Worm (Caenorhabditis elegans) whole organism, L2 larva: ENCODE measurements around the gene F56A8.8.

Experiments
- C34F6.9 ChIP-seq: fragments of 150-350 bp; optimal IDR thresholded peaks from 2 replicates; lab custom pipeline; 2014; ENCODE audit warnings: missing biosample characterization, missing genetic modification characterization
- F13H6.1 ChIP-seq: sonication (generic microtip); optimal IDR thresholded peaks from 2 replicates; lab custom pipeline; 2016; ENCODE audit warnings: missing genetic modification characterization, missing compliant biosample characterization
- R02D3.7 ChIP-seq: fragments of 150-350 bp; optimal IDR thresholded peaks from 2 replicates; lab custom pipeline; 2014; ENCODE audit warnings: missing biosample characterization, missing genetic modification characterization
- Y55F3AM.14 ChIP-seq: fragments of 200-800 bp; sonication (Bioruptor generic); optimal IDR thresholded peaks from 2 replicates; lab custom pipeline; 2018; ENCODE audit warnings: mild to moderate bottlenecking, missing genetic modification characterization, missing compliant biosample characterization
- aly-2 ChIP-seq: fragments of 150-350 bp; optimal IDR thresholded peaks from 2 replicates; lab custom pipeline; 2014; ENCODE audit warnings: missing biosample characterization, missing genetic modification characterization
- blmp-1 ChIP-seq: sonication (generic microtip); optimal IDR thresholded peaks from 2 replicates; lab custom pipeline; 2017; ENCODE audit warnings: missing genetic modification characterization, mild to moderate bottlenecking, missing compliant biosample characterization, antibody characterized with exemption, moderate library complexity; ENCODE audit not compliant: insufficient read depth
- ceh-82 ChIP-seq: fragments of 150-350 bp; optimal IDR thresholded peaks from 2 replicates; lab custom pipeline; 2014; ENCODE audit warnings: missing biosample characterization, missing genetic modification characterization
- crh-2 ChIP-seq: sonication (generic microtip); optimal IDR thresholded peaks from 2 replicates; lab custom pipeline; 2017; ENCODE audit warnings: missing biosample characterization, missing genetic modification characterization
- elt-3 ChIP-seq: sonication (generic microtip); optimal IDR thresholded peaks from 2 replicates; lab custom pipeline; 2017; ENCODE audit warnings: missing biosample characterization, missing genetic modification characterization
- fos-1 ChIP-seq: fragments of 150-350 bp; optimal IDR thresholded peaks from 2 replicates; lab custom pipeline; 2014; ENCODE audit warnings: missing biosample characterization, missing genetic modification characterization
- gmeb-1 ChIP-seq: fragments of 150-350 bp; optimal IDR thresholded peaks from 2 replicates; lab custom pipeline; 2014; ENCODE audit warnings: missing biosample characterization, missing genetic modification characterization
- lin-11 ChIP-seq: fragments of 150-350 bp; sonication (generic microtip); optimal IDR thresholded peaks from 2 replicates; lab custom pipeline; 2014; ENCODE audit warnings: missing biosample characterization, missing genetic modification characterization, inconsistent platforms, mixed read lengths
- lin-39 ChIP-seq: fragments of 150-350 bp; optimal IDR thresholded peaks from 2 replicates; lab custom pipeline; 2014; ENCODE audit warnings: missing biosample characterization, missing genetic modification reagents, missing genetic modification characterization
- lsy-2 ChIP-seq, 2 experiments: fragments of 150-350 bp in 1 of 2; sonication (generic microtip) in 1 of 2; optimal IDR thresholded peaks; 2 replicates each; lab custom pipeline; 2014 to 2017; ENCODE audit warnings: missing biosample characterization in 2 of 2, missing genetic modification characterization in 2 of 2
- nhr-10 ChIP-seq: sonication (generic microtip); optimal IDR thresholded peaks from 2 replicates; lab custom pipeline; 2017; ENCODE audit warnings: missing biosample characterization, missing genetic modification characterization
- nhr-12 ChIP-seq: fragments of 150-350 bp; optimal IDR thresholded peaks from 2 replicates; lab custom pipeline; 2014; ENCODE audit warnings: missing biosample characterization, missing genetic modification characterization
- nhr-129 ChIP-seq: fragments of 150-350 bp; optimal IDR thresholded peaks from 2 replicates; lab custom pipeline; 2014; ENCODE audit warnings: missing biosample characterization, missing genetic modification characterization
- nhr-21 ChIP-seq: fragments of 150-350 bp; optimal IDR thresholded peaks from 2 replicates; lab custom pipeline; 2014; ENCODE audit warnings: missing biosample characterization, missing genetic modification characterization
- nhr-23 ChIP-seq: fragments of 150-350 bp; optimal IDR thresholded peaks from 2 replicates; lab custom pipeline; 2014; ENCODE audit warnings: missing biosample characterization, missing genetic modification reagents, missing genetic modification characterization
- nhr-25 ChIP-seq: fragments of 150-350 bp; sonication (generic microtip); optimal IDR thresholded peaks from 3 replicates; lab custom pipeline; 2014; ENCODE audit warnings: missing biosample characterization, missing genetic modification characterization
- nhr-6 ChIP-seq: fragments of 150-350 bp; optimal IDR thresholded peaks from 2 replicates; lab custom pipeline; 2014; ENCODE audit warnings: missing biosample characterization, missing genetic modification characterization
- nhr-77 ChIP-seq: fragments of 150-350 bp; optimal IDR thresholded peaks from 2 replicates; lab custom pipeline; 2014; ENCODE audit warnings: missing biosample characterization, missing genetic modification characterization
- peb-1 ChIP-seq: fragments of 150-350 bp; optimal IDR thresholded peaks from 2 replicates; lab custom pipeline; 2014; ENCODE audit warnings: missing biosample characterization, missing genetic modification characterization
- sem-4 ChIP-seq: fragments of 150-350 bp; optimal IDR thresholded peaks from 2 replicates; lab custom pipeline; 2014; ENCODE audit warnings: missing biosample characterization, missing genetic modification reagents, missing genetic modification characterization
- sma-3 ChIP-seq: sonication (generic microtip); optimal IDR thresholded peaks from 2 replicates; lab custom pipeline; 2016; ENCODE audit warnings: missing genetic modification reagents, missing genetic modification characterization, missing compliant biosample characterization
- sma-9 ChIP-seq, 2 experiments: fragments of 150-350 bp in 1 of 2; sonication (generic microtip) in 1 of 2; optimal IDR thresholded peaks; 2 replicates each; lab custom pipeline; 2014 to 2016; ENCODE audit warnings: missing genetic modification characterization in 2 of 2, mild to moderate bottlenecking in 1 of 2, missing biosample characterization in 1 of 2, missing compliant biosample characterization in 1 of 2, missing genetic modification reagents in 1 of 2, moderate library complexity in 1 of 2
- snpc-4 ChIP-seq: fragments of 150-350 bp; optimal IDR thresholded peaks from 2 replicates; lab custom pipeline; 2014; ENCODE audit warnings: missing biosample characterization, missing genetic modification characterization
- unc-39 ChIP-seq: fragments of 150-350 bp; optimal IDR thresholded peaks from 2 replicates; lab custom pipeline; 2014; ENCODE audit warnings: missing biosample characterization, missing genetic modification characterization
- unc-55 ChIP-seq: fragments of 150-350 bp; sonication (generic microtip); optimal IDR thresholded peaks from 3 replicates; lab custom pipeline; 2014; ENCODE audit warnings: missing biosample characterization, missing genetic modification reagents, missing genetic modification characterization
- unc-62 ChIP-seq: fragments of 150-350 bp; optimal IDR thresholded peaks from 2 replicates; lab custom pipeline; 2014; ENCODE audit warnings: missing biosample characterization, missing genetic modification reagents, missing genetic modification characterization
- zag-1 ChIP-seq: fragments of 150-350 bp; optimal IDR thresholded peaks from 2 replicates; lab custom pipeline; 2014; ENCODE audit warnings: missing biosample characterization, missing genetic modification characterization
- ztf-1 ChIP-seq: fragments of 200-800 bp; sonication (Bioruptor generic); conservative IDR thresholded peaks from 2 replicates; pipeline ENCODE4 v1.3.6; 2022; ENCODE audit warnings: missing genetic modification characterization, missing compliant biosample characterization

The F56A8.8 gene

DNA sequence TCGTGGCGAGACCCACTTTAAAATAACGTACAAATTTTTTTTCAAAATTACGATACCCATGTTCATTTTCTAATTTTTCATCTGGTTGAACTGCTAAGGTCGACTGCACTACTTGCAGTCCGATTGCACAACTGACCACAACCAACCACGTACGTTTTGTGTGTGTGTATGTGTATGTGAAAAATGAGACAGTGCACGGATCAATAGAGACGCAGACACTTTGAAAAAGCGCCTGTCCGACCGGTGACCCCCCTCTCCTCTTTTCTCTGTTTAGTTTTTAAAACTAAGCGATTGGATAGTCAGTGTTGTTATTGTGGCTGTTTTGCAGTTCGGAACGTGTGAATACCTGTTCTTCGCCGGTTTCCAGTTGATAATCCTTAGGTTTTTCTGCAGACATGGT is 26.8 kb upstream of the F56A8.8 start:
- TF ChIP-seq nhr-129 (peak; percentile 41), R02D3.7 (tag; lab: Kevin White, UChicago) (no peak), unc-62 (GFP tag; lab: Kevin White, UChicago) (no peak), lsy-2 (tag; optimal IDR thresholded peaks at IDR 0.05; lab: Kevin White, UChicago) (peak in 1 of 2 experiments; percentile 39), fos-1 (peak; percentile 12), nhr-25 (tag; lab: Kevin White, UChicago) (peak; percentile 29), lin-11 (tag; lab: Kevin White, UChicago) (no peak), crh-2 (peak; percentile 26), C34F6.9 (tag; lab: Kevin White, UChicago) (peak; percentile 20), zag-1 (no peak)
- TF ChIP-seq, all 48 proteins: peak for 6

- TF ChIP-seq gmeb-1 (tag; lab: Kevin White, UChicago) (no peak), blmp-1 (tag; lab: Kevin White, UChicago) (no peak), sem-4 (tag; lab: Kevin White, UChicago) (no peak), lin-11 (tag; lab: Kevin White, UChicago) (no peak), nhr-77 (tag; lab: Kevin White, UChicago) (no peak), zag-1 (no peak), lsy-2 (tag; optimal IDR thresholded peaks at IDR 0.05; lab: Kevin White, UChicago) (no peak), F13H6.1 (tag; lab: Kevin White, UChicago) (no peak), sma-9 (GFP tag; optimal IDR thresholded peaks at IDR 0.05; lab: Kevin White, UChicago) (no peak), sma-9 (tag; optimal IDR thresholded peaks at IDR 0.05; lab: Kevin White, UChicago) (no peak), nhr-12 (no peak), crh-2 (no peak), ztf-1 (GFP tag; lab: Robert Waterston, UW) (no peak)
- TF ChIP-seq, all 48 proteins: peak for 0
These were observed 25.2 kb upstream of the F56A8.8 start for ce11 chrIII:13260344-13260743.

DNA sequence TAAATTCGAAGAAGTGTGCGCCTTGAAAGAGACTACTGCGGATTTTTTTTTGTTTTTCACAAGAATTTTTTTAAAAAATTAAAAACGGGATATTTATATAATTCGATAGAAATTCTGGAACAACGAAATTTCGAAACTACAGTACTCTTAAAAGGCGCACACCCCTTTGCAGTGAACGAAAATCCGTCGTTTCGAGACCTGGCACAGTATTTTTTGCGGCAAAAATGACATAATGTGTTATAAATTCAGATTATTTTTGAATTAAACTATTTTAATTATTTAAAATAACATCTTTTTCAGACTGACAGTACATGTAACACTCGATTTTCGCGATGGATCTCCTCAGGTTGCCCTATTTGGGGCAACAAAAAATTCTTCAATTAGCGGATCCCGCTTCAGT is 22.5 kb upstream of the F56A8.8 start, which contains the start of gene F56A8.4:
TSS of gene F56A8.4 (plus strand) at position 301 of the 400 bp plus-strand sequence.
- TF ChIP-seq Y55F3AM.14 (no peak), unc-55 (GFP tag; lab: Kevin White, UChicago) (no peak), unc-62 (GFP tag; lab: Kevin White, UChicago) (no peak), sma-9 (GFP tag; optimal IDR thresholded peaks at IDR 0.05; lab: Kevin White, UChicago) (no peak), sma-9 (tag; optimal IDR thresholded peaks at IDR 0.05; lab: Kevin White, UChicago) (no peak), nhr-21 (tag; lab: Kevin White, UChicago) (no peak), ceh-82 (tag; lab: Kevin White, UChicago) (no peak)

- TF ChIP-seq nhr-25 (tag; lab: Kevin White, UChicago): no peak
These were observed 20.0 kb upstream of the F56A8.8 start, which contains the start of gene F56A8.5 for ce11 chrIII:13265566-13265965. TSS of gene F56A8.5 (plus strand) at chrIII:13265866.

- TF ChIP-seq nhr-23 (tag; lab: Kevin White, UChicago): no peak
- no peak for TF ChIP-seq ztf-1 (GFP tag; lab: Robert Waterston, UW)
- TF ChIP-seq R02D3.7 (tag; lab: Kevin White, UChicago): no peak
- TF ChIP-seq aly-2 (tag; lab: Kevin White, UChicago): no peak
- TF ChIP-seq elt-3 (tag; lab: Kevin White, UChicago): no peak
- no peak for TF ChIP-seq C34F6.9 (tag; lab: Kevin White, UChicago)
- TF ChIP-seq nhr-77 (tag; lab: Kevin White, UChicago): no peak
- TF ChIP-seq F13H6.1 (tag; lab: Kevin White, UChicago): no peak
- no peak for TF ChIP-seq lin-39 (tag; lab: Kevin White, UChicago)
- TF ChIP-seq nhr-10 (tag; lab: Kevin White, UChicago): no peak
- no peak for TF ChIP-seq peb-1 (tag; lab: Kevin White, UChicago)
- no peak for TF ChIP-seq gmeb-1 (tag; lab: Kevin White, UChicago)
- TF ChIP-seq nhr-6 (tag; lab: Kevin White, UChicago): no peak
- TF ChIP-seq unc-39 (tag; lab: Kevin White, UChicago): no peak
- no peak for TF ChIP-seq sma-3 (GFP tag; lab: Kevin White, UChicago)
- no peak for TF ChIP-seq snpc-4 (tag; lab: Kevin White, UChicago)
These were observed 18.5 kb upstream of the F56A8.8 start for ce11 chrIII:13267046-13267445.
